Worm (Caenorhabditis elegans) whole organism, L3 larva: ENCODE results near the gene C04F6.7.

Experiments
- aly-2 ChIP-seq: fragments of 150-350 bp; optimal IDR thresholded peaks from 2 replicates; lab custom pipeline; 2014; ENCODE audit warnings: missing biosample characterization, missing genetic modification characterization
- elt-2 ChIP-seq: sonication (generic microtip); optimal IDR thresholded peaks from 2 replicates; lab custom pipeline; 2016; ENCODE audit warnings: missing genetic modification reagents, mild to moderate bottlenecking, missing genetic modification characterization, missing compliant biosample characterization
- lin-39 ChIP-seq: fragments of 150-350 bp; optimal IDR thresholded peaks from 2 replicates; lab custom pipeline; 2018; ENCODE audit warnings: missing biosample characterization, missing genetic modification reagents, missing genetic modification characterization
- skn-1 ChIP-seq: fragments of 150-350 bp; optimal IDR thresholded peaks from 2 replicates; lab custom pipeline; 2014; ENCODE audit warnings: missing biosample characterization, missing genetic modification characterization
- ztf-11 ChIP-seq: fragments of 150-350 bp; optimal IDR thresholded peaks from 2 replicates; lab custom pipeline; 2014; ENCODE audit warnings: missing biosample characterization, missing genetic modification characterization

ce11 chrX:3368659-3369058 is 50.3 kb downstream of the C04F6.7 start, which contains the start of gene ZK563.2:
- TF ChIP-seq skn-1 (tag; lab: Kevin White, UChicago) (no peak), aly-2 (tag; lab: Kevin White, UChicago) (no peak), elt-2 (no peak), lin-39 (no peak), ztf-11 (tag; lab: Kevin White, UChicago) (no peak)
